Fruit fly (Drosophila melanogaster) whole organism, embryonic: ENCODE results near the gene CG5214.

Source experiments
- Ada2b ChIP-seq: fragments of 200-800 bp; sonication (Bioruptor generic); IDR thresholded peaks from 2 replicates; pipeline ENCODE4 v1.3.6; 2022; ENCODE audit warnings: missing biosample characterization, missing genetic modification characterization
- B-H1 ChIP-seq: fragments of 200-800 bp; sonication (Bioruptor generic); IDR thresholded peaks from 3 replicates; pipeline ENCODE4 v1.3.6; 2022; ENCODE audit warnings: missing biosample characterization, missing genetic modification characterization
- Bgb ChIP-seq: fragments of 200-800 bp; sonication (Bioruptor generic); IDR thresholded peaks from 2 replicates; pipeline ENCODE4 v1.3.6; 2022; ENCODE audit warnings: missing biosample characterization, missing genetic modification characterization; ENCODE audit not compliant: partially characterized antibody
- Blimp-1 ChIP-seq: fragments of 200-800 bp; sonication (Bioruptor generic); optimal IDR thresholded peaks from 3 replicates; lab custom pipeline; 2018; ENCODE audit warnings: missing biosample characterization, missing genetic modification characterization, mild to moderate bottlenecking, moderate library complexity, missing genetic modification reagents
- C15 ChIP-seq: fragments of 200-800 bp; sonication (Bioruptor generic); IDR thresholded peaks from 3 replicates; pipeline ENCODE4 v1.3.6; 2022; ENCODE audit warnings: missing biosample characterization, missing genetic modification characterization
- CG12299 ChIP-seq: fragments of 200-800 bp; sonication (Bioruptor generic); optimal IDR thresholded peaks from 2 replicates; lab custom pipeline; 2018; ENCODE audit warnings: missing biosample characterization, mild to moderate bottlenecking, missing genetic modification characterization
- CG12744 ChIP-seq: fragments of 200-800 bp; sonication (Bioruptor generic); optimal IDR thresholded peaks from 2 replicates; lab custom pipeline; 2016; ENCODE audit warnings: missing biosample characterization, missing genetic modification characterization
- CG15601 ChIP-seq: fragments of 200-800 bp; sonication (Bioruptor generic); optimal IDR thresholded peaks from 3 replicates; lab custom pipeline; 2019; ENCODE audit warnings: missing biosample characterization, mild to moderate bottlenecking, missing genetic modification characterization, moderate library complexity
- CG17186 ChIP-seq: fragments of 200-800 bp; sonication (Bioruptor generic); optimal IDR thresholded peaks from 3 replicates; lab custom pipeline; 2017; ENCODE audit warnings: missing biosample characterization, missing genetic modification reagents, missing genetic modification characterization
- CG18476 ChIP-seq: fragments of 200-800 bp; sonication (Bioruptor generic); optimal IDR thresholded peaks from 2 replicates; lab custom pipeline; 2016; ENCODE audit warnings: missing biosample characterization, mild to moderate bottlenecking, missing genetic modification characterization
- CG3838 ChIP-seq: fragments of 200-800 bp; sonication (Bioruptor generic); optimal IDR thresholded peaks from 3 replicates; lab custom pipeline; 2016; ENCODE audit warnings: missing biosample characterization, missing genetic modification characterization
- CG4404 ChIP-seq: fragments of 200-800 bp; sonication (Bioruptor generic); IDR thresholded peaks from 2 replicates; pipeline ENCODE4 v1.3.6; 2022; ENCODE audit warnings: missing biosample characterization, missing genetic modification characterization
- CG4707 ChIP-seq: fragments of 200-800 bp; sonication (Bioruptor generic); optimal IDR thresholded peaks from 2 replicates; lab custom pipeline; 2018; ENCODE audit warnings: missing biosample characterization, mild to moderate bottlenecking, missing genetic modification characterization, moderate library complexity
- CG4820 ChIP-seq: fragments of 200-800 bp; sonication (Bioruptor generic); optimal IDR thresholded peaks from 3 replicates; lab custom pipeline; 2016; ENCODE audit warnings: missing biosample characterization, missing genetic modification characterization
- CG6175 ChIP-seq: fragments of 200-800 bp; sonication (Bioruptor generic); IDR thresholded peaks from 3 replicates; pipeline ENCODE4 v1.3.6; 2022; ENCODE audit warnings: missing biosample characterization, missing genetic modification characterization
- CG6765 ChIP-seq: fragments of 200-800 bp; sonication (Bioruptor generic); optimal IDR thresholded peaks from 3 replicates; lab custom pipeline; 2017; ENCODE audit warnings: missing biosample characterization, mild to moderate bottlenecking, missing genetic modification characterization
- CG7987 ChIP-seq: fragments of 200-800 bp; sonication (Bioruptor generic); optimal IDR thresholded peaks from 2 replicates; lab custom pipeline; 2018; ENCODE audit warnings: missing biosample characterization, mild to moderate bottlenecking, missing genetic modification characterization, moderate library complexity
- CG9817 ChIP-seq: fragments of 200-800 bp; sonication (Bioruptor generic); optimal IDR thresholded peaks from 2 replicates; lab custom pipeline; 2018; ENCODE audit warnings: missing biosample characterization, mild to moderate bottlenecking, missing genetic modification characterization, moderate library complexity
- Dbx ChIP-seq: fragments of 200-800 bp; sonication (Bioruptor generic); IDR thresholded peaks from 3 replicates; pipeline ENCODE4 v1.3.6; 2022; ENCODE audit warnings: missing biosample characterization, missing genetic modification characterization
- Doc3 ChIP-seq: fragments of 200-800 bp; sonication (Bioruptor generic); IDR thresholded peaks from 3 replicates; pipeline ENCODE4 v1.3.6; 2022; ENCODE audit warnings: missing biosample characterization, missing genetic modification characterization; ENCODE audit not compliant: partially characterized antibody
- Ets97D ChIP-seq: fragments of 200-800 bp; sonication (Bioruptor generic); optimal IDR thresholded peaks from 3 replicates; lab custom pipeline; 2016; ENCODE audit warnings: missing biosample characterization, missing genetic modification characterization
- HLH3B ChIP-seq: fragments of 200-800 bp; sonication (Bioruptor generic); IDR thresholded peaks from 2 replicates; pipeline ENCODE4 v1.3.6; 2022; ENCODE audit warnings: missing biosample characterization, missing genetic modification characterization
- HmgD ChIP-seq: fragments of 200-800 bp; sonication (Bioruptor generic); optimal IDR thresholded peaks from 3 replicates; lab custom pipeline; 2016; ENCODE audit warnings: missing biosample characterization, missing genetic modification characterization
- Lim3 ChIP-seq: fragments of 200-800 bp; sonication (Bioruptor generic); IDR thresholded peaks from 2 replicates; pipeline ENCODE4 v1.3.6; 2022; ENCODE audit warnings: missing biosample characterization, missing genetic modification characterization
- NfI ChIP-seq: fragments of 200-800 bp; sonication (Bioruptor generic); optimal IDR thresholded peaks from 3 replicates; lab custom pipeline; 2018; ENCODE audit warnings: missing biosample characterization, mild to moderate bottlenecking, missing genetic modification characterization, moderate library complexity
- Oaz ChIP-seq: fragments of 200-800 bp; sonication (Bioruptor generic); IDR thresholded peaks from 2 replicates; pipeline ENCODE4 v1.3.6; 2022; ENCODE audit warnings: missing biosample characterization, missing genetic modification characterization
- Pdp1 ChIP-seq, 2 experiments: fragments of 200-800 bp; sonication (Bioruptor generic); optimal IDR thresholded peaks; 3 replicates each; lab custom pipeline; 2016; ENCODE audit warnings: missing biosample characterization in 2 of 2, missing genetic modification characterization in 2 of 2, mild to moderate bottlenecking in 1 of 2, moderate library complexity in 1 of 2
- Vsx1 ChIP-seq: fragments of 200-800 bp; sonication (Bioruptor generic); optimal IDR thresholded peaks from 2 replicates; lab custom pipeline; 2017; ENCODE audit warnings: missing biosample characterization, mild to moderate bottlenecking, missing genetic modification characterization, missing genetic modification reagents
- ase ChIP-seq: fragments of 200-800 bp; sonication (Bioruptor generic); IDR thresholded peaks from 3 replicates; pipeline ENCODE4 v1.3.6; 2022; ENCODE audit warnings: missing biosample characterization, missing genetic modification characterization
- bbx ChIP-seq: fragments of 200-800 bp; sonication (Bioruptor generic); IDR thresholded peaks from 2 replicates; pipeline ENCODE4 v1.3.6; 2022; ENCODE audit warnings: missing biosample characterization, missing genetic modification characterization; ENCODE audit not compliant: partially characterized antibody
- bsh ChIP-seq, 2 experiments: fragments of 200-800 bp; sonication (Bioruptor generic); optimal IDR thresholded peaks; 2 replicates each; lab custom pipeline; 2017 to 2018; ENCODE audit warnings: mild to moderate bottlenecking in 2 of 2, missing biosample characterization in 2 of 2, missing genetic modification characterization in 2 of 2, moderate library complexity in 1 of 2
- chinmo ChIP-seq: fragments of 200-800 bp; sonication (Bioruptor generic); IDR thresholded peaks from 4 replicates; pipeline ENCODE4 v1.3.6; 2022; ENCODE audit warnings: missing biosample characterization, missing genetic modification characterization; ENCODE audit not compliant: partially characterized antibody
- dmrt11E ChIP-seq: fragments of 200-800 bp; sonication (Bioruptor generic); optimal IDR thresholded peaks from 3 replicates; lab custom pipeline; 2018; ENCODE audit warnings: missing biosample characterization, mild to moderate bottlenecking, missing genetic modification characterization, moderate library complexity
- eve ChIP-seq, 2 experiments: fragments of >200 bp; optimal IDR thresholded peaks; 2 replicates each; lab custom pipeline; 2017; ENCODE audit warnings: missing biosample characterization in 2 of 2, missing genetic modification characterization in 2 of 2
- fd102C ChIP-seq: fragments of 200-800 bp; sonication (Bioruptor generic); optimal IDR thresholded peaks from 2 replicates; lab custom pipeline; 2018; ENCODE audit warnings: missing biosample characterization, mild to moderate bottlenecking, missing genetic modification characterization, moderate library complexity
- gem ChIP-seq: fragments of 200-800 bp; sonication (Bioruptor generic); optimal IDR thresholded peaks from 2 replicates; lab custom pipeline; 2019; ENCODE audit warnings: missing biosample characterization, mild to moderate bottlenecking, missing genetic modification characterization, moderate library complexity
- grau ChIP-seq: fragments of 200-800 bp; optimal IDR thresholded peaks from 3 replicates; lab custom pipeline; 2019; ENCODE audit warnings: missing biosample characterization, mild to moderate bottlenecking, missing genetic modification characterization, moderate library complexity
- grn ChIP-seq: fragments of 200-800 bp; sonication (Bioruptor generic); optimal IDR thresholded peaks from 3 replicates; lab custom pipeline; 2017; ENCODE audit warnings: missing biosample characterization, missing genetic modification characterization
- hbn ChIP-seq: fragments of 200-800 bp; sonication (Bioruptor generic); IDR thresholded peaks from 2 replicates; pipeline ENCODE4 v1.3.6; 2022; ENCODE audit warnings: missing biosample characterization, missing genetic modification characterization; ENCODE audit not compliant: partially characterized antibody
- inv ChIP-seq: fragments of 200-800 bp; sonication (Bioruptor generic); IDR thresholded peaks from 2 replicates; pipeline ENCODE4 v1.3.6; 2022; ENCODE audit warnings: missing biosample characterization, missing genetic modification characterization; ENCODE audit not compliant: partially characterized antibody
- ken ChIP-seq: fragments of 200-800 bp; sonication (Bioruptor generic); IDR thresholded peaks from 3 replicates; pipeline ENCODE4 v1.3.6; 2022; ENCODE audit warnings: missing biosample characterization, missing genetic modification characterization
- lbe ChIP-seq: fragments of 200-800 bp; sonication (Bioruptor generic); optimal IDR thresholded peaks from 2 replicates; lab custom pipeline; 2016; ENCODE audit warnings: missing biosample characterization, mild to moderate bottlenecking, missing genetic modification characterization
- pan ChIP-seq, 4 experiments: fragments of >200 bp in 3 of 4; fragments of 200-800 bp in 1 of 4; sonication (Bioruptor generic) in 1 of 4; optimal IDR thresholded peaks in 3 of 4; IDR thresholded peaks in 1 of 4; 2 replicates each; pipeline versions ENCODE4 v1.3.6 to Lab custom; 2017 to 2022; ENCODE audit warnings: missing biosample characterization in 2 of 4, missing genetic modification characterization in 2 of 4, mixed read lengths in 1 of 4
- pzg ChIP-seq: fragments of 200-800 bp; sonication (Bioruptor generic); optimal IDR thresholded peaks from 3 replicates; lab custom pipeline; 2018; ENCODE audit warnings: missing biosample characterization, mild to moderate bottlenecking, missing genetic modification characterization, moderate library complexity
- ro ChIP-seq: fragments of 200-800 bp; sonication (Bioruptor generic); IDR thresholded peaks from 2 replicates; pipeline ENCODE4 v1.3.6; 2022; ENCODE audit warnings: missing biosample characterization, missing genetic modification characterization
- sr ChIP-seq: fragments of 200-800 bp; sonication (Bioruptor generic); IDR thresholded peaks from 3 replicates; pipeline ENCODE4 v1.3.6; 2022; ENCODE audit warnings: missing biosample characterization, missing genetic modification characterization
- toy ChIP-seq: fragments of 200-800 bp; sonication (Bioruptor generic); IDR thresholded peaks from 2 replicates; pipeline ENCODE4 v1.3.6; 2022; ENCODE audit warnings: missing biosample characterization, missing genetic modification characterization
- wek ChIP-seq: fragments of 200-800 bp; sonication (Bioruptor generic); optimal IDR thresholded peaks from 3 replicates; lab custom pipeline; 2018; ENCODE audit warnings: missing biosample characterization, mild to moderate bottlenecking, missing genetic modification characterization, moderate library complexity
- zfh2 ChIP-seq: fragments of 200-800 bp; sonication (Bioruptor generic); optimal IDR thresholded peaks from 2 replicates; lab custom pipeline; 2016; ENCODE audit warnings: missing biosample characterization, missing genetic modification characterization

Gene CG5214

dm6 chr3R:11199227-11199835, 44.8 kb upstream of the CG5214 start (continued):
- TF ChIP-seq toy (no peak), Doc3 (no peak), Blimp-1 (GFP tag; lab: Kevin White, UChicago) (no peak), inv (no peak), CG4404 (GFP tag; lab: Robert Waterston, UW) (no peak), CG3838 (GFP tag; lab: Kevin White, UChicago) (no peak), bsh (GFP tag; optimal IDR thresholded peaks at IDR 0.05; lab: Kevin White, UChicago) (no peak), grau (tag; lab: Kevin White, UChicago) (no peak), Ets97D (GFP tag; lab: Kevin White, UChicago) (no peak), dmrt11E (no peak), fd102C (GFP tag; lab: Kevin White, UChicago) (no peak), Ada2b (GFP tag; lab: Robert Waterston, UW) (no peak), Bgb (GFP tag; lab: Robert Waterston, UW) (no peak), gem (tag; lab: Kevin White, UChicago) (peak; percentile 41), CG7987 (no peak), ro (GFP tag; lab: Robert Waterston, UW) (no peak), HLH3B (no peak), CG18476 (GFP tag; lab: Kevin White, UChicago) (no peak), Oaz (GFP tag; lab: Robert Waterston, UW) (no peak), lbe (no peak), CG6765 (GFP tag; lab: Kevin White, UChicago) (peak; percentile 12), CG6175 (GFP tag; lab: Robert Waterston, UW) (no peak), chinmo (GFP tag; lab: Robert Waterston, UW) (no peak), zfh2 (GFP tag; lab: Kevin White, UChicago) (no peak), Dbx (GFP tag; lab: Robert Waterston, UW) (no peak), hbn (GFP tag; lab: Robert Waterston, UW) (no peak), pzg (GFP tag; lab: Kevin White, UChicago) (no peak), wek (GFP tag; lab: Kevin White, UChicago) (no peak), CG15601 (tag; lab: Kevin White, UChicago) (no peak), bbx (GFP tag; lab: Robert Waterston, UW) (no peak), Vsx1 (GFP tag; lab: Kevin White, UChicago) (no peak), eve (GFP tag; optimal IDR thresholded peaks at IDR 0.05; lab: Kevin White, UChicago) (no peak), grn (GFP tag; lab: Kevin White, UChicago) (peak; percentile 87), sr (GFP tag; lab: Robert Waterston, UW) (no peak), ken (GFP tag; lab: Robert Waterston, UW) (no peak), CG4707 (GFP tag; lab: Kevin White, UChicago) (no peak), Pdp1 (GFP tag; optimal IDR thresholded peaks at IDR 0.05; lab: Kevin White, UChicago) (peak in 1 of 2 experiments; percentile 84), NfI (no peak), B-H1 (no peak), CG4820 (GFP tag; lab: Kevin White, UChicago) (no peak), CG9817 (no peak), CG12299 (tag; lab: Kevin White, UChicago) (no peak), C15 (GFP tag; lab: Robert Waterston, UW) (no peak), Lim3 (GFP tag; lab: Robert Waterston, UW) (no peak), ase (GFP tag; lab: Robert Waterston, UW) (no peak), CG12744 (GFP tag; lab: Kevin White, UChicago) (no peak), CG17186 (GFP tag; lab: Kevin White, UChicago) (no peak), HmgD (no peak), pan (optimal IDR thresholded peaks at IDR 0.05; lab: Kevin White, UChicago) (no peak), pan (GFP tag; optimal IDR thresholded peaks at IDR 0.05 in 1 of 2, IDR thresholded peaks at IDR 0.05 in 1 of 2) (no peak)
